Worm (Caenorhabditis elegans) whole organism, L1 larva: Measurements from ENCODE around the gene cyp-34A6.

ENCODE experiments used
- fos-1 ChIP-seq: fragments of 150-350 bp; optimal IDR thresholded peaks from 2 replicates; lab custom pipeline; 2014; ENCODE audit warnings: missing biosample characterization, missing genetic modification characterization
- pax-3 ChIP-seq: fragments of 200-800 bp; sonication (Bioruptor generic); optimal IDR thresholded peaks from 2 replicates; lab custom pipeline; 2018; ENCODE audit warnings: mild to moderate bottlenecking, missing genetic modification characterization, moderate library complexity, missing compliant biosample characterization

ce11 chrV:3943364-3943763, 17.8 kb downstream of the cyp-34A6 start:
- TF ChIP-seq pax-3 (no peak), fos-1 (tag; lab: Kevin White, UChicago) (no peak)
